Worm (Caenorhabditis elegans): ENCODE data around the gene ZK596.2.

The ZK596.2 gene

ce11 chrIV:10918877-10919560 lies 9.9 kb upstream of the ZK596.2 start (continued):
- TF ChIP-seq nhr-84 (tag; optimal IDR thresholded peaks at IDR 0.05) (no peak), nhr-19 (GFP tag; conservative IDR thresholded peaks at IDR 0.05) (peak; percentile 82), pqm-1 (tag; optimal IDR thresholded peaks at IDR 0.05) (no peak), Y116A8C.19 (tag; optimal IDR thresholded peaks at IDR 0.05; ENCODE audit: borderline replicate concordance) (no peak), ceh-88 (GFP tag; IDR thresholded peaks at IDR 0.05) (peak; percentile 46; the same call in 1 of the 2 replicates), nhr-77 (tag; optimal IDR thresholded peaks at IDR 0.05) (peak; percentile 75), nhr-47 (tag; optimal IDR thresholded peaks at IDR 0.05) (peak; percentile 81), sptf-1 (tag; optimal IDR thresholded peaks at IDR 0.05) (no peak), elt-3 (tag; optimal IDR thresholded peaks at IDR 0.05) (peak in 1 of 6 experiments; percentile 57), sox-4 (tag; optimal IDR thresholded peaks at IDR 0.05) (no peak), lin-39 (tag; optimal IDR thresholded peaks at IDR 0.05) (peak; percentile 10), pax-3 (tag; optimal IDR thresholded peaks at IDR 0.05) (peak; percentile 9), efl-1 (optimal IDR thresholded peaks at IDR 0.05) (peak; percentile 78 to 88), efl-1 (GFP tag; optimal IDR thresholded peaks at IDR 0.05 in 1 of 2) (peak; percentile 60 to 93), fkh-8 (tag; optimal IDR thresholded peaks at IDR 0.05) (peak; percentile 84), C16A3.4 (tag; optimal IDR thresholded peaks at IDR 0.05) (peak; percentile 47), ets-5 (GFP tag; IDR thresholded peaks at IDR 0.05) (no peak), ces-1 (GFP tag; optimal IDR thresholded peaks at IDR 0.05) (no peak), nhr-85 (tag) (peak; percentile 91), aly-2 (tag; optimal IDR thresholded peaks at IDR 0.05) (no peak), hpl-2 (GFP tag; optimal IDR thresholded peaks at IDR 0.05) (no peak), aha-1 (tag; optimal IDR thresholded peaks at IDR 0.05) (peak; percentile 48), nhr-20 (tag; optimal IDR thresholded peaks at IDR 0.05) (peak; percentile 92), zag-1 (tag; optimal IDR thresholded peaks at IDR 0.05) (no peak), snu-23 (GFP tag; optimal IDR thresholded peaks at IDR 0.05) (peak; percentile 91), skn-1 (tag; optimal IDR thresholded peaks at IDR 0.05) (peak; percentile 60), fkh-10 (GFP tag; optimal IDR thresholded peaks at IDR 0.05) (peak; percentile 5), ztf-11 (tag; optimal IDR thresholded peaks at IDR 0.05) (no peak), lin-13 (GFP tag; optimal IDR thresholded peaks at IDR 0.05) (peak; percentile 74), unc-98 (GFP tag; IDR thresholded peaks at IDR 0.05) (no peak), unc-130 (tag; optimal IDR thresholded peaks at IDR 0.05) (peak; percentile 51), sup-37 (GFP tag; optimal IDR thresholded peaks at IDR 0.05) (no peak), egl-27 (tag; optimal IDR thresholded peaks at IDR 0.05) (peak in 1 of 2 experiments; percentile 63), isw-1 (GFP tag; IDR thresholded peaks at IDR 0.05) (peak; percentile 62)

DNA sequence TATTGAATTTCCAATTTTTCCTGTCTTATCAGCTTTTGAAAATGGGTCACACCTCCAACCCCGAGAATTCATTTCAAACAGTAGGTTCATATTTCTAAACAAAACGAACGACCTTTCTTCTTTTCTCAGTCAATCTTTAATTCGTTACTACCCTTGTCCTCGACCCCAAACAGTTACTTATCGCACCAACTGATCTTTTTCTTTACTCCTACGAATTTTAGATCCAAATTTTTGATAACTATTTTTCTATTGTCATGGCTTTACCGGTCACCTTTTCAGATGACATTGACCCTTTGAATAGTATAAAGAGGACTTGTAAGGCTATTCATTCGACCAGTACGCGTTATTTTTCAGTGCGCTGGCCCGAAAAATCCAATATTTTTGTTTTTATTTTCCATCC lies 7.0 kb upstream of the ZK596.2 start:
- TF ChIP-seq nhr-85 (tag) = peak; percentile 49
- TF ChIP-seq unc-30 (tag; optimal IDR thresholded peaks at IDR 0.05) = no peak
- TF ChIP-seq nhr-71 (tag; optimal IDR thresholded peaks at IDR 0.05) = no peak
- TF ChIP-seq F16B12.6 (tag; optimal IDR thresholded peaks at IDR 0.05) = no peak

DNA sequence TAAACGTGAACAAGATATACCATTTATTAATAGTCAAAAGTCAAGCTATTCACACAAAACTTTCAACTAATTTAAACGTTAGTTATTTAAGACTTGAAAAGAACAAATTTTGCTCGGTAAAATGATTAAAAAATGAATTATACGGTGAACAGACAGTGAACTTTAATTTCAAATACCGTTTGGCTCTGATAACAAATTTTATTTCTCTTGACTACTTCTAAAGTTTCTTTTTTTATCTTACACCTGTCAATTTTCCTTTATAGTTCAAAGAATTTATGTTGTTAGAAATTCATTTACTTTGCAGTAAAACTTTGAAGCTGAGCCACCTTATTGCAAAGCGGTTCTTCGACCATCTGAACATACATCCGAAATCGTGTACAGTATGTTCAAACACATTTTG lies 6.3 kb upstream of the ZK596.2 start, which contains the start of gene ZK593.3:
Gene ZK593.3, plus strand, starts transcription at position 301 of the 400 bp plus-strand sequence.
- TF ChIP-seq blmp-1 (tag; optimal IDR thresholded peaks at IDR 0.05) = no peak

DNA sequence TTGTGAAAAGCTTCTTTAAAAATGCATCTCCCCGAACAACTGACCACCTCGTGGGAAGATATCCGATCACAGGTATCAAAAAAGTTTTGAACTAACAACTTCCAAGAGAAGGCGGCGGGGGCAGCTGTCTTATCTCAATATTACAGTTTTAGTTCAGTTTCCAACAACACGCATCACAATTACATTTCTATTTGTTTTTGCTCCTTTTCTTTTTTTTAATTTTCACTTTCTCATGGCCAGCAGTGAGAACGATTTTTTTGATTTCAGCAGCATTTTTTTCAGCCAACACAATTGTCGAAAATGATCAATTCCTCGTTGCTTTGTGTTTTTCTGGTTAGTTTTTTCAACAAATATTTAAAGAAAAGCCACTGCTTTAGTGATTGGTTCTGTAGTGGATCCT lies 4.0 kb upstream of the ZK596.2 start, which contains the start of gene ZK593.2:
Gene ZK593.2, plus strand, starts transcription at position 301 of the 400 bp plus-strand sequence.
- TF ChIP-seq ceh-82 (tag; optimal IDR thresholded peaks at IDR 0.05) = no peak
